Worm (Caenorhabditis elegans) whole organism, mixed stage, embryonic: Measurements from ENCODE around the gene C31H1.5.

ENCODE experiments used
- lsy-2 ChIP-seq: fragments of 150-350 bp; optimal IDR thresholded peaks from 2 replicates; lab custom pipeline; 2014; ENCODE audit warnings: missing biosample characterization, missing genetic modification characterization
- sptf-1 ChIP-seq: sonication (generic microtip); optimal IDR thresholded peaks from 2 replicates; lab custom pipeline; 2017; ENCODE audit warnings: mild to moderate bottlenecking, missing genetic modification characterization, moderate library complexity, missing compliant biosample characterization

DNA sequence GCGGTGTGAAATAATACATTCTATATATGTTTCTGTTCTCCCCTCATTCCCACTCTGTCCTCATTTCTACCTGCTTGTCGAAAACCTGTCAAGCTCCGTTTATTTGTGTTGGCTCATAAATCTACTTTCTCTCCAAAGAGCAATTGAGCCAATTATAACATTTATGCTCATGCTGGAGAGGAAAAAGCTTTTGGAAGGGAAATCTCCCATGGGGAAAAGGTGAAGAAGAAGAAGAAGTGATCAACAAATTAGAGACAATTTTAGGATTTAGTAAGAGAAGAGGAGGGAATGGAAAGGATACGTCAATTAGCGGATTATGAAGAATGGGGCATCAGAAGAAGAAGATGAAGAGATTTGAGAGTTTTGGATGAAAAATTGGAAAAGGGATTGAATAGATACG is 13.1 kb upstream of the C31H1.5 start:
- no peak for TF ChIP-seq lsy-2 (tag; lab: Kevin White, UChicago)
- TF ChIP-seq sptf-1: no peak
